Fruit fly (Drosophila melanogaster) whole organism, prepupa: ENCODE data around the gene PLCXD.

Experiments
- Blimp-1 ChIP-seq: fragments of 200-800 bp; sonication (Bioruptor generic); optimal IDR thresholded peaks from 3 replicates; lab custom pipeline; 2017; ENCODE audit warnings: missing biosample characterization, missing genetic modification characterization, mild to moderate bottlenecking, moderate library complexity, missing genetic modification reagents
- CG10631 ChIP-seq: fragments of 200-800 bp; sonication (Bioruptor generic); optimal IDR thresholded peaks from 2 replicates; lab custom pipeline; 2016; ENCODE audit warnings: missing biosample characterization, missing genetic modification characterization
- CG10669 ChIP-seq: fragments of 200-800 bp; sonication (Bioruptor generic); optimal IDR thresholded peaks from 3 replicates; lab custom pipeline; 2018; ENCODE audit warnings: missing biosample characterization, mild to moderate bottlenecking, missing genetic modification characterization, moderate library complexity
- CG11762 ChIP-seq: fragments of 200-800 bp; sonication (Bioruptor generic); optimal IDR thresholded peaks from 3 replicates; lab custom pipeline; 2016; ENCODE audit warnings: missing biosample characterization, missing genetic modification characterization; ENCODE audit not compliant: insufficient read depth
- CG11902 ChIP-seq: fragments of 200-800 bp; sonication (Bioruptor generic); optimal IDR thresholded peaks from 3 replicates; lab custom pipeline; 2016; ENCODE audit warnings: missing biosample characterization, missing genetic modification characterization
- CG15336 ChIP-seq: fragments of 200-800 bp; sonication (Bioruptor generic); IDR thresholded peaks from 2 replicates; pipeline ENCODE4 v1.3.6; 2022; ENCODE audit warnings: missing biosample characterization, missing genetic modification characterization
- CG1621 ChIP-seq: fragments of 200-800 bp; sonication (Bioruptor generic); optimal IDR thresholded peaks from 3 replicates; lab custom pipeline; 2018; ENCODE audit warnings: missing biosample characterization, mild to moderate bottlenecking, missing genetic modification characterization
- CG16779 ChIP-seq: fragments of 200-800 bp; sonication (Bioruptor generic); optimal IDR thresholded peaks from 3 replicates; lab custom pipeline; 2017; ENCODE audit warnings: missing biosample characterization, mild to moderate bottlenecking, missing genetic modification characterization
- CG3032 ChIP-seq: fragments of 200-800 bp; optimal IDR thresholded peaks from 2 replicates; lab custom pipeline; 2019; ENCODE audit warnings: missing biosample characterization, mild to moderate bottlenecking, missing genetic modification characterization, moderate library complexity
- CG31627 ChIP-seq: fragments of 200-800 bp; sonication (Bioruptor generic); optimal IDR thresholded peaks from 3 replicates; lab custom pipeline; 2016; ENCODE audit warnings: missing biosample characterization, missing genetic modification characterization
- CG34406 ChIP-seq: fragments of 200-800 bp; sonication (Bioruptor generic); optimal IDR thresholded peaks from 3 replicates; lab custom pipeline; 2016; ENCODE audit warnings: missing biosample characterization, missing genetic modification characterization
- CG3919 ChIP-seq: fragments of 200-800 bp; sonication (Bioruptor generic); optimal IDR thresholded peaks from 3 replicates; lab custom pipeline; 2016; ENCODE audit warnings: missing biosample characterization, missing genetic modification characterization
- CG4318 ChIP-seq: fragments of 200-800 bp; sonication (Bioruptor generic); optimal IDR thresholded peaks from 3 replicates; lab custom pipeline; 2017; ENCODE audit warnings: missing biosample characterization, mild to moderate bottlenecking, missing genetic modification characterization
- CG6163 ChIP-seq: fragments of 200-800 bp; sonication (Bioruptor generic); IDR thresholded peaks from 3 replicates; pipeline ENCODE4 v1.3.6; 2022; ENCODE audit warnings: missing biosample characterization, missing genetic modification characterization
- CG6276 ChIP-seq: fragments of 200-800 bp; sonication (Bioruptor generic); optimal IDR thresholded peaks from 2 replicates; lab custom pipeline; 2017; ENCODE audit warnings: missing biosample characterization, mild to moderate bottlenecking, missing genetic modification characterization
- CG6792 ChIP-seq: fragments of 200-800 bp; sonication (Bioruptor generic); optimal IDR thresholded peaks from 3 replicates; lab custom pipeline; 2016; ENCODE audit warnings: missing biosample characterization, missing genetic modification characterization
- CG6808 ChIP-seq: fragments of 200-800 bp; sonication (Bioruptor generic); optimal IDR thresholded peaks from 3 replicates; lab custom pipeline; 2017; ENCODE audit warnings: missing biosample characterization, missing genetic modification characterization, mild to moderate bottlenecking, moderate library complexity, missing genetic modification reagents
- CG7368 ChIP-seq: fragments of 200-800 bp; sonication (Bioruptor generic); optimal IDR thresholded peaks from 3 replicates; lab custom pipeline; 2016; ENCODE audit warnings: missing biosample characterization, missing genetic modification characterization
- CG8119 ChIP-seq: fragments of 200-800 bp; sonication (Bioruptor generic); IDR thresholded peaks from 3 replicates; pipeline ENCODE4 v1.3.6; 2022; ENCODE audit warnings: missing biosample characterization, missing genetic modification characterization
- CG8319 ChIP-seq: fragments of 200-800 bp; sonication (Bioruptor generic); optimal IDR thresholded peaks from 3 replicates; lab custom pipeline; 2016; ENCODE audit warnings: missing biosample characterization, missing genetic modification characterization
- Eip75B ChIP-seq: fragments of 200-800 bp; sonication (Bioruptor generic); optimal IDR thresholded peaks from 3 replicates; lab custom pipeline; 2016; ENCODE audit warnings: missing biosample characterization, missing genetic modification characterization
- Eip78C ChIP-seq: fragments of 200-800 bp; sonication (Bioruptor generic); peaks from one replicate; lab custom pipeline; 2016; ENCODE audit warnings: missing biosample characterization, missing genetic modification characterization
- Ets21C ChIP-seq: fragments of 200-800 bp; sonication (Bioruptor generic); optimal IDR thresholded peaks from 3 replicates; lab custom pipeline; 2016; ENCODE audit warnings: missing biosample characterization, missing genetic modification characterization
- Ets96B ChIP-seq: fragments of 200-800 bp; optimal IDR thresholded peaks from 2 replicates; lab custom pipeline; 2019; ENCODE audit warnings: missing biosample characterization, mild to moderate bottlenecking, missing genetic modification characterization, moderate library complexity
- Gug ChIP-seq: fragments of 200-800 bp; sonication (Bioruptor generic); IDR thresholded peaks from 2 replicates; pipeline ENCODE4 v1.3.6; 2022; ENCODE audit warnings: missing biosample characterization, missing genetic modification characterization
- Hr38 ChIP-seq: sonication (Bioruptor generic); optimal IDR thresholded peaks from 2 replicates; lab custom pipeline; 2016; ENCODE audit warnings: missing biosample characterization, missing genetic modification characterization
- Hr39 ChIP-seq: fragments of 200-800 bp; sonication (Bioruptor generic); optimal IDR thresholded peaks from 2 replicates; lab custom pipeline; 2016; ENCODE audit warnings: missing biosample characterization, missing genetic modification characterization
- Hr4 ChIP-seq: fragments of 200-800 bp; sonication (Bioruptor generic); optimal IDR thresholded peaks from 3 replicates; lab custom pipeline; 2016; ENCODE audit warnings: missing biosample characterization, missing genetic modification characterization
- Lpt ChIP-seq: fragments of 200-800 bp; sonication (Bioruptor generic); optimal IDR thresholded peaks from 3 replicates; lab custom pipeline; 2016; ENCODE audit warnings: missing biosample characterization, missing genetic modification characterization
- Met ChIP-seq: fragments of 200-800 bp; sonication (Bioruptor generic); optimal IDR thresholded peaks from 3 replicates; lab custom pipeline; 2016; ENCODE audit warnings: missing biosample characterization, missing genetic modification characterization
- OdsH ChIP-seq: fragments of 200-800 bp; sonication (Bioruptor generic); optimal IDR thresholded peaks from 3 replicates; lab custom pipeline; 2016; ENCODE audit warnings: missing biosample characterization, missing genetic modification characterization
- Smox ChIP-seq: fragments of 200-800 bp; sonication (Bioruptor generic); optimal IDR thresholded peaks from 3 replicates; lab custom pipeline; 2016; ENCODE audit warnings: missing biosample characterization, missing genetic modification characterization
- Sox14 ChIP-seq: fragments of 200-800 bp; sonication (Bioruptor generic); optimal IDR thresholded peaks from 3 replicates; lab custom pipeline; 2016; ENCODE audit warnings: missing biosample characterization, missing genetic modification characterization
- achi ChIP-seq: fragments of 200-800 bp; sonication (Bioruptor generic); optimal IDR thresholded peaks from 3 replicates; lab custom pipeline; 2016; ENCODE audit warnings: missing biosample characterization, missing genetic modification characterization
- cyc ChIP-seq: fragments of 200-800 bp; sonication (Bioruptor generic); optimal IDR thresholded peaks from 3 replicates; lab custom pipeline; 2016; ENCODE audit warnings: missing biosample characterization, missing genetic modification characterization
- dac ChIP-seq: fragments of 200-800 bp; sonication (Bioruptor generic); optimal IDR thresholded peaks from 2 replicates; lab custom pipeline; 2017; ENCODE audit warnings: missing biosample characterization, mild to moderate bottlenecking, missing genetic modification characterization
- dsx ChIP-seq: fragments of 200-800 bp; optimal IDR thresholded peaks from 3 replicates; lab custom pipeline; 2019; ENCODE audit warnings: missing biosample characterization, mild to moderate bottlenecking, missing genetic modification characterization, moderate library complexity; ENCODE audit not compliant: poor library complexity, severe bottlenecking
- esn ChIP-seq: fragments of 200-800 bp; sonication (Bioruptor generic); optimal IDR thresholded peaks from 2 replicates; lab custom pipeline; 2016; ENCODE audit warnings: missing biosample characterization, mild to moderate bottlenecking, missing genetic modification characterization, moderate library complexity
- fkh ChIP-seq: fragments of 200-800 bp; sonication (Bioruptor generic); optimal IDR thresholded peaks from 3 replicates; lab custom pipeline; 2017; ENCODE audit warnings: missing biosample characterization, mild to moderate bottlenecking, missing genetic modification characterization, moderate library complexity
- lz ChIP-seq: fragments of 200-800 bp; sonication (Bioruptor generic); optimal IDR thresholded peaks from 3 replicates; lab custom pipeline; 2016; ENCODE audit warnings: missing biosample characterization, missing genetic modification characterization
- net ChIP-seq: fragments of 200-800 bp; sonication (Bioruptor generic); optimal IDR thresholded peaks from 3 replicates; lab custom pipeline; 2016; ENCODE audit warnings: missing biosample characterization, missing genetic modification characterization
- pdm3 ChIP-seq: fragments of 200-800 bp; sonication (Bioruptor generic); optimal IDR thresholded peaks from 3 replicates; lab custom pipeline; 2016; ENCODE audit warnings: missing biosample characterization, missing genetic modification characterization
- topi ChIP-seq: fragments of 200-800 bp; sonication (Bioruptor generic); optimal IDR thresholded peaks from 3 replicates; lab custom pipeline; 2016; ENCODE audit warnings: missing biosample characterization, missing genetic modification characterization
- vri ChIP-seq: fragments of 200-800 bp; sonication (Bioruptor generic); optimal IDR thresholded peaks from 3 replicates; lab custom pipeline; 2016; ENCODE audit warnings: missing biosample characterization, mild to moderate bottlenecking, missing genetic modification characterization

Gene PLCXD

dm6 chr2L:12020735-12021134, 28.5 kb upstream of the PLCXD start, which contains the start of gene Wdr81:
Gene Wdr81, minus strand, starts transcription at chr2L:12020960.
- no peak for TF ChIP-seq dsx (GFP tag; lab: Kevin White, UChicago)
- TF ChIP-seq CG8119 (GFP tag; lab: Robert Waterston, UW), result no peak
- no peak for TF ChIP-seq Hr38 (GFP tag; lab: Kevin White, UChicago)
- no peak for TF ChIP-seq Lpt
- no peak for TF ChIP-seq Blimp-1 (GFP tag; lab: Kevin White, UChicago)
- no peak for TF ChIP-seq Ets21C (GFP tag; lab: Kevin White, UChicago)
- no peak for TF ChIP-seq Gug (GFP tag; lab: Robert Waterston, UW)
- no peak for TF ChIP-seq CG11902 (GFP tag; lab: Kevin White, UChicago)
- TF ChIP-seq CG7368, result no peak
- no peak for TF ChIP-seq Eip78C (GFP tag; lab: Kevin White, UChicago)
- no peak for TF ChIP-seq CG11762 (GFP tag; lab: Kevin White, UChicago)
- no peak for TF ChIP-seq achi (GFP tag; lab: Kevin White, UChicago)
- TF ChIP-seq CG3919 (GFP tag; lab: Kevin White, UChicago), result no peak
- no peak for TF ChIP-seq CG6276
- no peak for TF ChIP-seq pdm3 (GFP tag; lab: Kevin White, UChicago)
- no peak for TF ChIP-seq topi (GFP tag; lab: Kevin White, UChicago)
- no peak for TF ChIP-seq Met (GFP tag; lab: Kevin White, UChicago)
- no peak for TF ChIP-seq CG10669 (GFP tag; lab: Kevin White, UChicago)
- TF ChIP-seq net (GFP tag; lab: Kevin White, UChicago), result no peak
- TF ChIP-seq CG6792, result no peak

- TF ChIP-seq lz (no peak), Ets21C (GFP tag; lab: Kevin White, UChicago) (no peak), CG6163 (GFP tag; lab: Robert Waterston, UW) (no peak), CG3919 (GFP tag; lab: Kevin White, UChicago) (no peak), vri (GFP tag; lab: Kevin White, UChicago) (peak; percentile 38), Met (GFP tag; lab: Kevin White, UChicago) (no peak), achi (GFP tag; lab: Kevin White, UChicago) (no peak), CG6808 (GFP tag; lab: Kevin White, UChicago) (no peak), Blimp-1 (GFP tag; lab: Kevin White, UChicago) (no peak), CG6792 (no peak), fkh (GFP tag; lab: Kevin White, UChicago) (peak; percentile 68), CG8119 (GFP tag; lab: Robert Waterston, UW) (no peak), Hr38 (GFP tag; lab: Kevin White, UChicago) (no peak), Hr39 (GFP tag; lab: Kevin White, UChicago) (no peak), CG7368 (no peak), esn (GFP tag; lab: Kevin White, UChicago) (peak; percentile 5), CG8319 (no peak), CG15336 (no peak), CG1621 (tag; lab: Kevin White, UChicago) (no peak), CG31627 (GFP tag; lab: Kevin White, UChicago) (no peak), Eip78C (GFP tag; lab: Kevin White, UChicago) (peak; percentile 17), CG10631 (GFP tag; lab: Kevin White, UChicago) (no peak), CG34406 (no peak), Smox (GFP tag; lab: Kevin White, UChicago) (no peak)
- TF ChIP-seq, all 60 proteins: peak for 4
Observed at dm6 chr2L:12021193-12021592, 28.0 kb upstream of the PLCXD start.

dm6 chr2L:12024104-12024503, 25.1 kb upstream of the PLCXD start:
- TF ChIP-seq CG3032 (tag; lab: Kevin White, UChicago) (no peak), CG1621 (tag; lab: Kevin White, UChicago) (no peak), Hr39 (GFP tag; lab: Kevin White, UChicago) (no peak), Eip75B (GFP tag; lab: Kevin White, UChicago) (no peak), Gug (GFP tag; lab: Robert Waterston, UW) (no peak), fkh (GFP tag; lab: Kevin White, UChicago) (no peak), Ets96B (tag; lab: Kevin White, UChicago) (no peak), dsx (GFP tag; lab: Kevin White, UChicago) (no peak), CG16779 (tag; lab: Kevin White, UChicago) (no peak), OdsH (no peak), Sox14 (GFP tag; lab: Kevin White, UChicago) (no peak), net (GFP tag; lab: Kevin White, UChicago) (no peak), CG6808 (GFP tag; lab: Kevin White, UChicago) (no peak), Hr38 (GFP tag; lab: Kevin White, UChicago) (no peak), cyc (GFP tag; lab: Kevin White, UChicago) (no peak), CG4318 (GFP tag; lab: Kevin White, UChicago) (no peak), CG8319 (no peak), dac (GFP tag; lab: Kevin White, UChicago) (no peak), Hr4 (GFP tag; lab: Kevin White, UChicago) (no peak)
